Worm (Caenorhabditis elegans) whole organism, L2 larva: Measurements from ENCODE around the gene math-40.
A peak's percentile ranks its signal among the peaks of the same experiment; 100 is the strongest.

Experiments used
- F13H6.1 ChIP-seq: sonication (generic microtip); optimal IDR thresholded peaks from 2 replicates; lab custom pipeline; 2016; ENCODE audit warnings: missing genetic modification characterization, missing compliant biosample characterization
- R02D3.7 ChIP-seq: fragments of 150-350 bp; optimal IDR thresholded peaks from 2 replicates; lab custom pipeline; 2014; ENCODE audit warnings: missing biosample characterization, missing genetic modification characterization
- ZK546.5 ChIP-seq: sonication (generic microtip); optimal IDR thresholded peaks from 2 replicates; lab custom pipeline; 2017; ENCODE audit warnings: missing biosample characterization, missing genetic modification characterization
- ama-1 ChIP-seq: fragments of 150-350 bp; optimal IDR thresholded peaks from 2 replicates; lab custom pipeline; 2018; ENCODE audit warnings: inconsistent platforms
- ceh-82 ChIP-seq: fragments of 150-350 bp; optimal IDR thresholded peaks from 2 replicates; lab custom pipeline; 2014; ENCODE audit warnings: missing biosample characterization, missing genetic modification characterization
- crh-2 ChIP-seq: sonication (generic microtip); optimal IDR thresholded peaks from 2 replicates; lab custom pipeline; 2017; ENCODE audit warnings: missing biosample characterization, missing genetic modification characterization
- dmd-4 ChIP-seq: sonication (generic microtip); optimal IDR thresholded peaks from 2 replicates; lab custom pipeline; 2017; ENCODE audit warnings: missing biosample characterization, missing genetic modification characterization
- egl-27 ChIP-seq: sonication (generic microtip); optimal IDR thresholded peaks from 3 replicates; lab custom pipeline; 2017; ENCODE audit warnings: missing biosample characterization, missing genetic modification reagents, missing genetic modification characterization
- elt-1 ChIP-seq: fragments of 150-350 bp; optimal IDR thresholded peaks from 2 replicates; lab custom pipeline; 2014; ENCODE audit warnings: missing biosample characterization, missing genetic modification characterization
- elt-3 ChIP-seq: sonication (generic microtip); optimal IDR thresholded peaks from 2 replicates; lab custom pipeline; 2017; ENCODE audit warnings: missing biosample characterization, missing genetic modification characterization
- fos-1 ChIP-seq: fragments of 150-350 bp; optimal IDR thresholded peaks from 2 replicates; lab custom pipeline; 2014; ENCODE audit warnings: missing biosample characterization, missing genetic modification characterization
- gmeb-1 ChIP-seq: fragments of 150-350 bp; optimal IDR thresholded peaks from 2 replicates; lab custom pipeline; 2014; ENCODE audit warnings: missing biosample characterization, missing genetic modification characterization
- lin-11 ChIP-seq: fragments of 150-350 bp; sonication (generic microtip); optimal IDR thresholded peaks from 2 replicates; lab custom pipeline; 2014; ENCODE audit warnings: missing biosample characterization, missing genetic modification characterization, inconsistent platforms, mixed read lengths
- lin-39 ChIP-seq: fragments of 150-350 bp; optimal IDR thresholded peaks from 2 replicates; lab custom pipeline; 2014; ENCODE audit warnings: missing biosample characterization, missing genetic modification reagents, missing genetic modification characterization
- mdl-1 ChIP-seq, 2 experiments: fragments of 150-350 bp in 1 of 2; sonication (generic microtip) in 1 of 2; optimal IDR thresholded peaks; 2 replicates each; lab custom pipeline; 2017; ENCODE audit warnings: missing biosample characterization in 2 of 2, missing genetic modification characterization in 2 of 2
- nhr-10 ChIP-seq: sonication (generic microtip); optimal IDR thresholded peaks from 2 replicates; lab custom pipeline; 2017; ENCODE audit warnings: missing biosample characterization, missing genetic modification characterization
- nhr-11 ChIP-seq: fragments of 150-350 bp; optimal IDR thresholded peaks from 2 replicates; lab custom pipeline; 2014; ENCODE audit warnings: missing biosample characterization, missing genetic modification characterization
- nhr-12 ChIP-seq: fragments of 150-350 bp; optimal IDR thresholded peaks from 2 replicates; lab custom pipeline; 2014; ENCODE audit warnings: missing biosample characterization, missing genetic modification characterization
- nhr-129 ChIP-seq: fragments of 150-350 bp; optimal IDR thresholded peaks from 2 replicates; lab custom pipeline; 2014; ENCODE audit warnings: missing biosample characterization, missing genetic modification characterization
- nhr-21 ChIP-seq: fragments of 150-350 bp; optimal IDR thresholded peaks from 2 replicates; lab custom pipeline; 2014; ENCODE audit warnings: missing biosample characterization, missing genetic modification characterization
- nhr-237 ChIP-seq: fragments of 150-350 bp; optimal IDR thresholded peaks from 2 replicates; lab custom pipeline; 2014; ENCODE audit warnings: missing biosample characterization, missing genetic modification characterization
- nhr-25 ChIP-seq: fragments of 150-350 bp; sonication (generic microtip); optimal IDR thresholded peaks from 3 replicates; lab custom pipeline; 2014; ENCODE audit warnings: missing biosample characterization, missing genetic modification characterization
- nhr-6 ChIP-seq: fragments of 150-350 bp; optimal IDR thresholded peaks from 2 replicates; lab custom pipeline; 2014; ENCODE audit warnings: missing biosample characterization, missing genetic modification characterization
- nhr-77 ChIP-seq: fragments of 150-350 bp; optimal IDR thresholded peaks from 2 replicates; lab custom pipeline; 2014; ENCODE audit warnings: missing biosample characterization, missing genetic modification characterization
- peb-1 ChIP-seq: fragments of 150-350 bp; optimal IDR thresholded peaks from 2 replicates; lab custom pipeline; 2014; ENCODE audit warnings: missing biosample characterization, missing genetic modification characterization
- sem-4 ChIP-seq: fragments of 150-350 bp; optimal IDR thresholded peaks from 2 replicates; lab custom pipeline; 2014; ENCODE audit warnings: missing biosample characterization, missing genetic modification reagents, missing genetic modification characterization
- skn-1 ChIP-seq: sonication (generic microtip); optimal IDR thresholded peaks from 2 replicates; lab custom pipeline; 2017; ENCODE audit warnings: missing biosample characterization, missing genetic modification characterization
- sma-3 ChIP-seq: sonication (generic microtip); optimal IDR thresholded peaks from 2 replicates; lab custom pipeline; 2016; ENCODE audit warnings: missing genetic modification reagents, missing genetic modification characterization, missing compliant biosample characterization
- sma-9 ChIP-seq, 2 experiments: fragments of 150-350 bp in 1 of 2; sonication (generic microtip) in 1 of 2; optimal IDR thresholded peaks; 2 replicates each; lab custom pipeline; 2014 to 2016; ENCODE audit warnings: missing genetic modification characterization in 2 of 2, mild to moderate bottlenecking in 1 of 2, missing biosample characterization in 1 of 2, missing compliant biosample characterization in 1 of 2, missing genetic modification reagents in 1 of 2, moderate library complexity in 1 of 2
- unc-39 ChIP-seq: fragments of 150-350 bp; optimal IDR thresholded peaks from 2 replicates; lab custom pipeline; 2014; ENCODE audit warnings: missing biosample characterization, missing genetic modification characterization
- unc-55 ChIP-seq: fragments of 150-350 bp; sonication (generic microtip); optimal IDR thresholded peaks from 3 replicates; lab custom pipeline; 2014; ENCODE audit warnings: missing biosample characterization, missing genetic modification reagents, missing genetic modification characterization
- unc-62 ChIP-seq: fragments of 150-350 bp; optimal IDR thresholded peaks from 2 replicates; lab custom pipeline; 2014; ENCODE audit warnings: missing biosample characterization, missing genetic modification reagents, missing genetic modification characterization
- zag-1 ChIP-seq: fragments of 150-350 bp; optimal IDR thresholded peaks from 2 replicates; lab custom pipeline; 2014; ENCODE audit warnings: missing biosample characterization, missing genetic modification characterization
- ztf-1 ChIP-seq: fragments of 200-800 bp; sonication (Bioruptor generic); conservative IDR thresholded peaks from 2 replicates; pipeline ENCODE4 v1.3.6; 2022; ENCODE audit warnings: missing genetic modification characterization, missing compliant biosample characterization
- ztf-11 ChIP-seq: sonication (generic microtip); optimal IDR thresholded peaks from 2 replicates; lab custom pipeline; 2017; ENCODE audit warnings: missing biosample characterization, missing genetic modification characterization

The math-40 gene

DNA sequence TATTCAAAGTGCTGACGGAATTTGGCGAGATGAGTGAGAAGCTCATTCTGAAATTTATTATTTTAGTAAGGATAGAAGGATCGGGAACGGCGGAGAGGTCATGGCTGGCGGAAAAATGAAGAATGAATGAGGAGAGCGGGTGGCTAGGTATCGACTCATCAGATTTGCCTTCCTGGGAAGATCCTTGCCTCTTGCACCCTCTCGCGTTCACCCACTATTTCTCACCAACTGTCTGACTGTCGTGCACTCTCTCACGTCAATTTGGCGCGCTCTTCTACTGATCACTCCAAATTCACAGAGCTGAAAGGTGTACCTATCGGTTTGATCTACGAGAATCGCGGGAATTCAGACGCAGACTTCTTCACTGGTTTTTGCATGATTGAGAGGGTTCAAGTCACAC is 17.7 kb downstream of the math-40 start, which contains the start of gene fbxb-97:
Gene fbxb-97 (minus strand): TSS at position 53 of the 400 bp plus-strand sequence.
- TF ChIP-seq nhr-25 (tag; lab: Kevin White, UChicago), result no peak
- TF ChIP-seq ztf-11 (tag; lab: Kevin White, UChicago), result no peak
- TF ChIP-seq ZK546.5 (tag; lab: Kevin White, UChicago), result no peak
- no peak for TF ChIP-seq unc-62 (GFP tag; lab: Kevin White, UChicago)
- no peak for TF ChIP-seq nhr-12 (tag; lab: Kevin White, UChicago)
- TF ChIP-seq mdl-1 (tag; optimal IDR thresholded peaks at IDR 0.05; lab: Kevin White, UChicago), result no peak
- no peak for TF ChIP-seq lin-39
- TF ChIP-seq ceh-82 (tag; lab: Kevin White, UChicago), result no peak
- TF ChIP-seq crh-2, result no peak
- TF ChIP-seq zag-1 (tag; lab: Kevin White, UChicago), result no peak
- no peak for TF ChIP-seq dmd-4 (tag; lab: Kevin White, UChicago)
- TF ChIP-seq nhr-6 (tag; lab: Kevin White, UChicago), result no peak
- TF ChIP-seq nhr-237, result no peak

DNA sequence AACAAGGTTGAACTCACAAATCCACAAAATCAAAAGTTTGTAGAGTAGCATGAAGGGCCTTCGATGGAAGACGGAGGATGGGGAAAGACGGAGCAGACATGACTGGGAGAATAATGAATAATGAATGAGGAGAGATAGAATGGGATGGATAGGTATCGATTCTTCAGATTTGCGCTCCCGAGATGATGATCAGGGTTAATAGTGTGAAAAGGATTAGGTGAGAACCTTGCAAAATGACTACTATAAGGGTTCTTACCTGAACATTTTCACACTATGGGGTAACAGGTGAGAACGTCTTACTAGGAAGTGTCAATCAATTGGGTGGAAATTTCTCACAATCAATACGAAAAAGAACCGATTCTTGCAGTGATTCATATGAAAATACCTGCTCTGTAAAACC is 19.9 kb downstream of the math-40 start, which contains the start of gene fbxb-96:
Gene fbxb-96 (minus strand): TSS at position 101 of the 400 bp plus-strand sequence.
- no peak for TF ChIP-seq nhr-237
- no peak for TF ChIP-seq crh-2
- no peak for TF ChIP-seq elt-3 (tag; lab: Kevin White, UChicago)
- no peak for TF ChIP-seq R02D3.7 (tag; lab: Kevin White, UChicago)
- no peak for TF ChIP-seq zag-1 (tag; lab: Kevin White, UChicago)
- no peak for TF ChIP-seq gmeb-1 (tag; lab: Kevin White, UChicago)

- no peak for TF ChIP-seq ztf-1 (GFP tag; lab: Robert Waterston, UW)
- TF ChIP-seq lin-11, result no peak
- no peak for TF ChIP-seq nhr-77
- TF ChIP-seq ztf-11 (tag; lab: Kevin White, UChicago), result no peak
- TF ChIP-seq sma-9 (GFP tag; optimal IDR thresholded peaks at IDR 0.05; lab: Kevin White, UChicago), result no peak
- no peak for TF ChIP-seq sma-9 (tag; optimal IDR thresholded peaks at IDR 0.05; lab: Kevin White, UChicago)
- no peak for TF ChIP-seq ZK546.5 (tag; lab: Kevin White, UChicago)
- no peak for TF ChIP-seq elt-3 (tag; lab: Kevin White, UChicago)
- no peak for TF ChIP-seq egl-27 (tag; lab: Kevin White, UChicago)
- no peak for TF ChIP-seq unc-55 (GFP tag; lab: Kevin White, UChicago)
- no peak for TF ChIP-seq nhr-10 (tag; lab: Kevin White, UChicago)
- no peak for TF ChIP-seq nhr-21 (tag; lab: Kevin White, UChicago)
- no peak for TF ChIP-seq fos-1 (tag; lab: Kevin White, UChicago)
- TF ChIP-seq ama-1 (lab: Kevin White, UChicago), result no peak
- no peak for TF ChIP-seq unc-39 (tag; lab: Kevin White, UChicago)
- TF ChIP-seq sem-4 (tag; lab: Kevin White, UChicago), result no peak
- no peak for TF ChIP-seq nhr-129 (tag; lab: Kevin White, UChicago)
- no peak for TF ChIP-seq peb-1 (tag; lab: Kevin White, UChicago)
Measured at ce11 chrII:1850840-1851294, 20.4 kb downstream of the math-40 start, which contains the start of gene C52E2.3. Gene C52E2.3, plus strand, starts transcription at chrII:1851244.

DNA sequence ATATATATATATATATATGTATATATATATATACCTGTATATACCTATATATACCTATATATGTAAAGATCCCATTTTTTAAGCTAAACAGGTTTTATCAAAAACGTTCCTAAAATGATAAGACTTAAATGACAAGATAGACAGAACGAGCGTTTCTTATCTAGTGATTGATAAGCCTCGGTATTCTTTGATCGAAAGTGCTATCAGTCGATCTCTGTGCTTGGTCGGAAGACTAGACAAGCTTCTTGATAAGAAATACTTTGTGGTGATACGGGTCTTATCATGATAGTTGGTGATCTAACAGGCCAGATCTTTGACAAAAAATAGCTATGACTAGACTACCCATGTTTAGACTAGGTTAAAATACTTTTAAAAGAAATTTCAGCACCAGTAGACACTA is 21.3 kb downstream of the math-40 start:
- TF ChIP-seq zag-1 (tag; lab: Kevin White, UChicago) (no peak), sma-3 (GFP tag; lab: Kevin White, UChicago) (peak; percentile 57), nhr-21 (tag; lab: Kevin White, UChicago) (peak; percentile 22), F13H6.1 (peak; percentile 32), gmeb-1 (tag; lab: Kevin White, UChicago) (peak; percentile 25), nhr-129 (tag; lab: Kevin White, UChicago) (no peak), nhr-11 (no peak), lin-39 (no peak), elt-1 (tag; lab: Kevin White, UChicago) (no peak), crh-2 (peak; percentile 36), sma-9 (GFP tag; optimal IDR thresholded peaks at IDR 0.05; lab: Kevin White, UChicago) (peak; percentile 91), sma-9 (tag; optimal IDR thresholded peaks at IDR 0.05; lab: Kevin White, UChicago) (no peak), fos-1 (tag; lab: Kevin White, UChicago) (peak; percentile 97), skn-1 (tag; lab: Kevin White, UChicago) (no peak), egl-27 (tag; lab: Kevin White, UChicago) (peak; percentile 83), lin-11 (no peak), ceh-82 (tag; lab: Kevin White, UChicago) (no peak), nhr-25 (tag; lab: Kevin White, UChicago) (no peak)
